Worm (Caenorhabditis elegans) whole organism, early embryonic: ENCODE results near the gene otpl-4.

Experiments
- B0310.2 ChIP-seq: sonication (generic microtip); optimal IDR thresholded peaks from 2 replicates; lab custom pipeline; 2016; ENCODE audit warnings: mild to moderate bottlenecking, missing genetic modification characterization, missing compliant biosample characterization
- ama-1 ChIP-seq: fragments of 150-350 bp; optimal IDR thresholded peaks from 2 replicates; lab custom pipeline; 2014
- flt-1 ChIP-seq: fragments of 200-800 bp; sonication (Bioruptor generic); IDR thresholded peaks from 2 replicates; pipeline ENCODE4 v1.3.6; 2022; ENCODE audit warnings: missing genetic modification characterization, missing compliant biosample characterization
- pes-1 ChIP-seq: fragments of 200-800 bp; sonication (Bioruptor generic); IDR thresholded peaks from 2 replicates; pipeline ENCODE4 v1.3.6; 2022; ENCODE audit warnings: missing genetic modification reagents, missing genetic modification characterization, missing compliant biosample characterization
- scrt-1 ChIP-seq: fragments of 200-800 bp; sonication (Bioruptor generic); IDR thresholded peaks from 2 replicates; pipeline ENCODE4 v1.3.6; 2022; ENCODE audit warnings: missing genetic modification characterization, missing compliant biosample characterization
- tbx-37 ChIP-seq: fragments of 200-800 bp; sonication (Bioruptor generic); conservative IDR thresholded peaks from 2 replicates; pipeline ENCODE4 v1.3.6; 2022; ENCODE audit warnings: missing genetic modification reagents, missing genetic modification characterization, missing compliant biosample characterization

- no peak for TF ChIP-seq ama-1 (lab: Kevin White, UChicago)
- TF ChIP-seq flt-1: no peak
- no peak for TF ChIP-seq tbx-37 (GFP tag; lab: Robert Waterston, UW)
- no peak for TF ChIP-seq B0310.2 (tag; lab: Kevin White, UChicago)
- no peak for TF ChIP-seq pes-1 (GFP tag; lab: Robert Waterston, UW)
- TF ChIP-seq scrt-1 (GFP tag; lab: Robert Waterston, UW): no peak
Observed at ce11 chrV:8545531-8546224, 8.5 kb downstream of the otpl-4 start, which contains the start of the genes slc-17.8 and asns-1.
